Worm (Caenorhabditis elegans): ENCODE results near the gene C49C3.8.

The C49C3.8 gene

ce11 chrIV:17338920-17339510, 4.0 kb downstream of the C49C3.8 start, which contains the start of gene C49C3.10 (continued):
- TF ChIP-seq rbr-2 (tag; optimal IDR thresholded peaks at IDR 0.05), result no peak
- TF ChIP-seq dmd-6 (GFP tag; IDR thresholded peaks at IDR 0.05), result peak; percentile 46

- TF ChIP-seq skn-1 (tag; optimal IDR thresholded peaks at IDR 0.05), result no peak
- TF ChIP-seq unc-62 (GFP tag; optimal IDR thresholded peaks at IDR 0.05 in 1 of 2), result peak in 1 of 2 experiments; percentile 95
- no peak for TF ChIP-seq unc-62 (tag; optimal IDR thresholded peaks at IDR 0.05)
These were observed 6.0 kb downstream of the C49C3.8 start for ce11 chrIV:17341033-17341432.

ce11 chrIV:17342179-17342578, 7.2 kb downstream of the C49C3.8 start, which contains the start of gene C49C3.9:
C49C3.9 (minus strand) TSS chrIV:17342314.
- TF ChIP-seq ZK337.2 (GFP tag; IDR thresholded peaks at IDR 0.05), result no peak
- no peak for TF ChIP-seq set-16 (GFP tag; IDR thresholded peaks at IDR 0.05)
- TF ChIP-seq F49E8.2 (tag; optimal IDR thresholded peaks at IDR 0.05; ENCODE audit: borderline replicate concordance), result no peak
- no peak for TF ChIP-seq hlh-11 (tag; optimal IDR thresholded peaks at IDR 0.05)
- no peak for TF ChIP-seq lin-29 (GFP tag; IDR thresholded peaks at IDR 0.05)
- TF ChIP-seq lin-15B (tag; optimal IDR thresholded peaks at IDR 0.05), result no peak
- TF ChIP-seq madf-9 (GFP tag; conservative IDR thresholded peaks at IDR 0.05), result no peak
- TF ChIP-seq nhr-28 (tag; optimal IDR thresholded peaks at IDR 0.05), result peak; percentile 76
- no peak for TF ChIP-seq spr-1 (tag; optimal IDR thresholded peaks at IDR 0.05)
- no peak for TF ChIP-seq F10B5.3 (tag; optimal IDR thresholded peaks at IDR 0.05)
- no peak for TF ChIP-seq hlh-30 (tag; optimal IDR thresholded peaks at IDR 0.05; ENCODE audit: insufficient read depth)
- TF ChIP-seq ceh-28 (tag; optimal IDR thresholded peaks at IDR 0.05), result no peak
- TF ChIP-seq nhr-237 (tag; optimal IDR thresholded peaks at IDR 0.05), result no peak
- TF ChIP-seq hif-1 (tag; optimal IDR thresholded peaks at IDR 0.05), result no peak
- no peak for TF ChIP-seq R02D3.7 (tag; optimal IDR thresholded peaks at IDR 0.05)
- no peak for TF ChIP-seq nhr-76 (tag; optimal IDR thresholded peaks at IDR 0.05)
- TF ChIP-seq madf-5 (GFP tag; IDR thresholded peaks at IDR 0.05), result no peak
- no peak for TF ChIP-seq ceh-44 (GFP tag; IDR thresholded peaks at IDR 0.05)
- TF ChIP-seq mes-2 (tag; optimal IDR thresholded peaks at IDR 0.05; ENCODE audit: poor library complexity, severe bottlenecking), result no peak
- peak; percentile 77; the same call in 1 of the 2 replicates for TF ChIP-seq lin-1 (GFP tag; IDR thresholded peaks at IDR 0.05)
- TF ChIP-seq zip-2 (tag; optimal IDR thresholded peaks at IDR 0.05), result no peak
- peak; percentile 74 for TF ChIP-seq dmd-6 (GFP tag; IDR thresholded peaks at IDR 0.05)
- TF ChIP-seq ztf-11 (tag; optimal IDR thresholded peaks at IDR 0.05), result no peak
- no peak for TF ChIP-seq daf-12 (tag; optimal IDR thresholded peaks at IDR 0.05)
- TF ChIP-seq dmd-8 (GFP tag; IDR thresholded peaks at IDR 0.05), result no peak
- no peak for TF ChIP-seq egl-27 (tag; optimal IDR thresholded peaks at IDR 0.05)
- no peak for TF ChIP-seq attf-4 (tag; optimal IDR thresholded peaks at IDR 0.05)
- TF ChIP-seq Y75B8A.6 (GFP tag; IDR thresholded peaks at IDR 0.05), result no peak
- peak; percentile 83; the same call in 1 of the 2 replicates for TF ChIP-seq nhr-41 (GFP tag; IDR thresholded peaks at IDR 0.05)
- TF ChIP-seq mxl-3 (GFP tag; optimal IDR thresholded peaks at IDR 0.05), result no peak
- no peak for TF ChIP-seq lin-39 (tag; optimal IDR thresholded peaks at IDR 0.05)
- peak; percentile 99 for TF ChIP-seq pqm-1 (tag; optimal IDR thresholded peaks at IDR 0.05)
- no peak for TF ChIP-seq T26A8.4 (GFP tag; IDR thresholded peaks at IDR 0.05)
- no peak for TF ChIP-seq zip-11 (GFP tag; IDR thresholded peaks at IDR 0.05)

- no peak for TF ChIP-seq mdl-1 (tag; optimal IDR thresholded peaks at IDR 0.05)
- no peak for TF ChIP-seq D1046.2 (GFP tag; IDR thresholded peaks at IDR 0.05)
- TF ChIP-seq ctbp-1 (GFP tag; IDR thresholded peaks at IDR 0.05), result no peak
- no peak for TF ChIP-seq F44E2.7 (GFP tag; IDR thresholded peaks at IDR 0.05)
- TF ChIP-seq nhr-237 (tag; optimal IDR thresholded peaks at IDR 0.05), result no peak
These were observed 7.7 kb downstream of the C49C3.8 start, which contains the start of gene C49C3.21 for ce11 chrIV:17342667-17343066. C49C3.21 (plus strand) TSS chrIV:17342967.
